Fruit fly (Drosophila melanogaster) whole organism, prepupa: Measurements from ENCODE around the gene CG15625.

ENCODE experiments used
- CG10631 ChIP-seq: fragments of 200-800 bp; sonication (Bioruptor generic); optimal IDR thresholded peaks from 2 replicates; lab custom pipeline; 2016; ENCODE audit warnings: missing biosample characterization, missing genetic modification characterization
- CG10669 ChIP-seq: fragments of 200-800 bp; sonication (Bioruptor generic); optimal IDR thresholded peaks from 3 replicates; lab custom pipeline; 2018; ENCODE audit warnings: missing biosample characterization, mild to moderate bottlenecking, missing genetic modification characterization, moderate library complexity
- CG15336 ChIP-seq: fragments of 200-800 bp; sonication (Bioruptor generic); IDR thresholded peaks from 2 replicates; pipeline ENCODE4 v1.3.6; 2022; ENCODE audit warnings: missing biosample characterization, missing genetic modification characterization
- CG1621 ChIP-seq: fragments of 200-800 bp; sonication (Bioruptor generic); optimal IDR thresholded peaks from 3 replicates; lab custom pipeline; 2018; ENCODE audit warnings: missing biosample characterization, mild to moderate bottlenecking, missing genetic modification characterization
- CG16779 ChIP-seq: fragments of 200-800 bp; sonication (Bioruptor generic); optimal IDR thresholded peaks from 3 replicates; lab custom pipeline; 2017; ENCODE audit warnings: missing biosample characterization, mild to moderate bottlenecking, missing genetic modification characterization
- CG31627 ChIP-seq: fragments of 200-800 bp; sonication (Bioruptor generic); optimal IDR thresholded peaks from 3 replicates; lab custom pipeline; 2016; ENCODE audit warnings: missing biosample characterization, missing genetic modification characterization
- CG32006 ChIP-seq: fragments of 200-800 bp; sonication (Bioruptor generic); optimal IDR thresholded peaks from 3 replicates; lab custom pipeline; 2017; ENCODE audit warnings: missing biosample characterization, mild to moderate bottlenecking, missing genetic modification characterization
- CG34406 ChIP-seq: fragments of 200-800 bp; sonication (Bioruptor generic); optimal IDR thresholded peaks from 3 replicates; lab custom pipeline; 2016; ENCODE audit warnings: missing biosample characterization, missing genetic modification characterization
- CG3919 ChIP-seq: fragments of 200-800 bp; sonication (Bioruptor generic); optimal IDR thresholded peaks from 3 replicates; lab custom pipeline; 2016; ENCODE audit warnings: missing biosample characterization, missing genetic modification characterization
- CG4318 ChIP-seq: fragments of 200-800 bp; sonication (Bioruptor generic); optimal IDR thresholded peaks from 3 replicates; lab custom pipeline; 2017; ENCODE audit warnings: missing biosample characterization, mild to moderate bottlenecking, missing genetic modification characterization
- CG6276 ChIP-seq: fragments of 200-800 bp; sonication (Bioruptor generic); optimal IDR thresholded peaks from 2 replicates; lab custom pipeline; 2017; ENCODE audit warnings: missing biosample characterization, mild to moderate bottlenecking, missing genetic modification characterization
- CG6792 ChIP-seq: fragments of 200-800 bp; sonication (Bioruptor generic); optimal IDR thresholded peaks from 3 replicates; lab custom pipeline; 2016; ENCODE audit warnings: missing biosample characterization, missing genetic modification characterization
- CG8119 ChIP-seq: fragments of 200-800 bp; sonication (Bioruptor generic); IDR thresholded peaks from 3 replicates; pipeline ENCODE4 v1.3.6; 2022; ENCODE audit warnings: missing biosample characterization, missing genetic modification characterization
- CG8319 ChIP-seq: fragments of 200-800 bp; sonication (Bioruptor generic); optimal IDR thresholded peaks from 3 replicates; lab custom pipeline; 2016; ENCODE audit warnings: missing biosample characterization, missing genetic modification characterization
- CG8632 ChIP-seq: fragments of 200-800 bp; sonication (Bioruptor generic); optimal IDR thresholded peaks from 3 replicates; lab custom pipeline; 2016; ENCODE audit warnings: missing biosample characterization, missing genetic modification characterization
- CG9139 ChIP-seq: fragments of 200-800 bp; sonication (Bioruptor generic); optimal IDR thresholded peaks from 3 replicates; lab custom pipeline; 2017; ENCODE audit warnings: missing biosample characterization, mild to moderate bottlenecking, missing genetic modification characterization
- Eip75B ChIP-seq: fragments of 200-800 bp; sonication (Bioruptor generic); optimal IDR thresholded peaks from 3 replicates; lab custom pipeline; 2016; ENCODE audit warnings: missing biosample characterization, missing genetic modification characterization
- Eip78C ChIP-seq: fragments of 200-800 bp; sonication (Bioruptor generic); peaks from one replicate; lab custom pipeline; 2016; ENCODE audit warnings: missing biosample characterization, missing genetic modification characterization
- Eip93F ChIP-seq: fragments of 200-800 bp; sonication (Bioruptor generic); optimal IDR thresholded peaks from 2 replicates; lab custom pipeline; 2016; ENCODE audit warnings: missing biosample characterization, mild to moderate bottlenecking, missing genetic modification characterization
- Ets21C ChIP-seq: fragments of 200-800 bp; sonication (Bioruptor generic); optimal IDR thresholded peaks from 3 replicates; lab custom pipeline; 2016; ENCODE audit warnings: missing biosample characterization, missing genetic modification characterization
- Gug ChIP-seq: fragments of 200-800 bp; sonication (Bioruptor generic); IDR thresholded peaks from 2 replicates; pipeline ENCODE4 v1.3.6; 2022; ENCODE audit warnings: missing biosample characterization, missing genetic modification characterization
- Hr38 ChIP-seq: sonication (Bioruptor generic); optimal IDR thresholded peaks from 2 replicates; lab custom pipeline; 2016; ENCODE audit warnings: missing biosample characterization, missing genetic modification characterization
- Hr39 ChIP-seq: fragments of 200-800 bp; sonication (Bioruptor generic); optimal IDR thresholded peaks from 2 replicates; lab custom pipeline; 2016; ENCODE audit warnings: missing biosample characterization, missing genetic modification characterization
- Lpt ChIP-seq: fragments of 200-800 bp; sonication (Bioruptor generic); optimal IDR thresholded peaks from 3 replicates; lab custom pipeline; 2016; ENCODE audit warnings: missing biosample characterization, missing genetic modification characterization
- Met ChIP-seq: fragments of 200-800 bp; sonication (Bioruptor generic); optimal IDR thresholded peaks from 3 replicates; lab custom pipeline; 2016; ENCODE audit warnings: missing biosample characterization, missing genetic modification characterization
- Smox ChIP-seq: fragments of 200-800 bp; sonication (Bioruptor generic); optimal IDR thresholded peaks from 3 replicates; lab custom pipeline; 2016; ENCODE audit warnings: missing biosample characterization, missing genetic modification characterization
- Sox102F ChIP-seq: fragments of 200-800 bp; sonication (Bioruptor generic); optimal IDR thresholded peaks from 2 replicates; lab custom pipeline; 2016; ENCODE audit warnings: missing biosample characterization, mild to moderate bottlenecking, missing genetic modification characterization
- Sox14 ChIP-seq: fragments of 200-800 bp; sonication (Bioruptor generic); optimal IDR thresholded peaks from 3 replicates; lab custom pipeline; 2016; ENCODE audit warnings: missing biosample characterization, missing genetic modification characterization
- Sox15 ChIP-seq: fragments of 200-800 bp; sonication (Bioruptor generic); optimal IDR thresholded peaks from 3 replicates; lab custom pipeline; 2016; ENCODE audit warnings: missing biosample characterization, missing genetic modification characterization
- acj6 ChIP-seq: fragments of 200-800 bp; sonication (Bioruptor generic); optimal IDR thresholded peaks from 3 replicates; lab custom pipeline; 2016; ENCODE audit warnings: missing biosample characterization, missing genetic modification characterization
- cyc ChIP-seq: fragments of 200-800 bp; sonication (Bioruptor generic); optimal IDR thresholded peaks from 3 replicates; lab custom pipeline; 2016; ENCODE audit warnings: missing biosample characterization, missing genetic modification characterization
- eg ChIP-seq: fragments of 200-800 bp; sonication (Bioruptor generic); IDR thresholded peaks from 3 replicates; pipeline ENCODE4 v1.3.6; 2022; ENCODE audit warnings: missing biosample characterization, missing genetic modification characterization
- esn ChIP-seq: fragments of 200-800 bp; sonication (Bioruptor generic); optimal IDR thresholded peaks from 2 replicates; lab custom pipeline; 2016; ENCODE audit warnings: missing biosample characterization, mild to moderate bottlenecking, missing genetic modification characterization, moderate library complexity
- fd59A ChIP-seq: fragments of 200-800 bp; sonication (Bioruptor generic); optimal IDR thresholded peaks from 2 replicates; lab custom pipeline; 2017; ENCODE audit warnings: missing biosample characterization, mild to moderate bottlenecking, missing genetic modification characterization, missing genetic modification reagents
- fkh ChIP-seq: fragments of 200-800 bp; sonication (Bioruptor generic); optimal IDR thresholded peaks from 3 replicates; lab custom pipeline; 2017; ENCODE audit warnings: missing biosample characterization, mild to moderate bottlenecking, missing genetic modification characterization, moderate library complexity
- lz ChIP-seq: fragments of 200-800 bp; sonication (Bioruptor generic); optimal IDR thresholded peaks from 3 replicates; lab custom pipeline; 2016; ENCODE audit warnings: missing biosample characterization, missing genetic modification characterization
- pdm3 ChIP-seq: fragments of 200-800 bp; sonication (Bioruptor generic); optimal IDR thresholded peaks from 3 replicates; lab custom pipeline; 2016; ENCODE audit warnings: missing biosample characterization, missing genetic modification characterization
- spab ChIP-seq: fragments of 200-800 bp; sonication (Bioruptor generic); optimal IDR thresholded peaks from 2 replicates; lab custom pipeline; 2017; ENCODE audit warnings: missing biosample characterization, mild to moderate bottlenecking, missing genetic modification characterization, missing genetic modification reagents
- ss ChIP-seq, 2 experiments: fragments of 200-800 bp; sonication (Bioruptor generic); optimal IDR thresholded peaks; 2 replicates in 1 of 2; 3 replicates in 1 of 2; lab custom pipeline; 2017 to 2018; ENCODE audit warnings: mild to moderate bottlenecking in 2 of 2, missing biosample characterization in 2 of 2, missing genetic modification characterization in 2 of 2, moderate library complexity in 1 of 2
- topi ChIP-seq: fragments of 200-800 bp; sonication (Bioruptor generic); optimal IDR thresholded peaks from 3 replicates; lab custom pipeline; 2016; ENCODE audit warnings: missing biosample characterization, missing genetic modification characterization
- vri ChIP-seq: fragments of 200-800 bp; sonication (Bioruptor generic); optimal IDR thresholded peaks from 3 replicates; lab custom pipeline; 2016; ENCODE audit warnings: missing biosample characterization, mild to moderate bottlenecking, missing genetic modification characterization

Gene CG15625

dm6 chr2L:4850356-4850755, 39.4 kb upstream of the CG15625 start, which contains the start of the genes mRpS2 and Mon1 (continued):
- TF ChIP-seq Sox102F (GFP tag; lab: Kevin White, UChicago) (peak; percentile 88), CG3919 (GFP tag; lab: Kevin White, UChicago) (peak; percentile 95), topi (GFP tag; lab: Kevin White, UChicago) (peak; percentile 87), vri (GFP tag; lab: Kevin White, UChicago) (peak; percentile 76), Eip78C (GFP tag; lab: Kevin White, UChicago) (peak; percentile 94), CG8319 (GFP tag; lab: Kevin White, UChicago) (peak; percentile 90), CG4318 (GFP tag; lab: Kevin White, UChicago) (no peak), Hr39 (peak; percentile 90), Smox (GFP tag; lab: Kevin White, UChicago) (peak; percentile 85), Lpt (GFP tag; lab: Kevin White, UChicago) (peak; percentile 91), Eip93F (peak; percentile 79), CG31627 (peak; percentile 89), acj6 (GFP tag; lab: Kevin White, UChicago) (peak; percentile 93), CG34406 (GFP tag; lab: Kevin White, UChicago) (peak; percentile 90), CG9139 (no peak), pdm3 (peak; percentile 91), fd59A (GFP tag; lab: Kevin White, UChicago) (peak; percentile 70), CG32006 (GFP tag; lab: Kevin White, UChicago) (peak; percentile 92), CG6792 (peak; percentile 90), Gug (peak; percentile 95), spab (GFP tag; lab: Kevin White, UChicago) (peak; percentile 81), Eip75B (GFP tag; lab: Kevin White, UChicago) (peak; percentile 87), CG1621 (tag; lab: Kevin White, UChicago) (peak; percentile 70), CG15336 (GFP tag; lab: Robert Waterston, UW) (peak; percentile 92), CG8119 (peak; percentile 95), CG10669 (GFP tag; lab: Kevin White, UChicago) (peak; percentile 98), eg (GFP tag; lab: Robert Waterston, UW) (peak; percentile 97), CG8632 (GFP tag; lab: Kevin White, UChicago) (peak; percentile 89), fkh (GFP tag; lab: Kevin White, UChicago) (peak; percentile 73), esn (GFP tag; lab: Kevin White, UChicago) (peak; percentile 95), Sox15 (peak; percentile 89), Sox14 (GFP tag; lab: Kevin White, UChicago) (peak; percentile 86), Met (GFP tag; lab: Kevin White, UChicago) (peak; percentile 90), cyc (GFP tag; lab: Kevin White, UChicago) (peak; percentile 93), CG16779 (tag; lab: Kevin White, UChicago) (no peak), Ets21C (peak; percentile 82), Hr38 (peak; percentile 29), CG10631 (GFP tag; lab: Kevin White, UChicago) (peak; percentile 97), ss (GFP tag; optimal IDR thresholded peaks at IDR 0.05; lab: Kevin White, UChicago) (no peak), CG6276 (GFP tag; lab: Kevin White, UChicago) (no peak), lz (peak; percentile 91)

DNA sequence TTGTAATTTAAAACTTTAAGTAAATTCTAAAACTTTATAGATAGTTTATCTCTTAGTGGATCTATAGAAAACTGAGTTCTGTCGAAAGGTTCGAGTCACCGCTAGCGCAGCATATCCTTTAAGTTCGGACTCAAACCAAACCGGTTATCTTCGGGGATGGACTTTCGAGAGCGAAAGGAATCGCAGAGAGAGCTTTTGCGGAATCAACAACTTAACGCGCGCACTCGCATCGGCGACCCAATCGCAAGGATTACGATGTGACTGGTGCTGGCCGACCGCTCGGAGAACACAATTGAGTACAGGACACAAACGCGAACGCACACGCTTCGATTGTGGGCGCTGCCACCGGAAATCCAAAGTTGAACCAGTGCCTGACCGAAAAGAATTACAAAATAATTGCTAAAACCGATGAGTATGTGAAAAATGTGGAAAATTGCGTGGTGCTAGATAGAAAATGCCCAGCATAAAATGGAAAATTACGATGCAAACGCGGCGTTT, 37.1 kb upstream of the CG15625 start, which contains the start of gene smog:
Gene smog (plus strand): TSS at position 260 of the 498 bp plus-strand sequence.
- TF ChIP-seq eg (GFP tag; lab: Robert Waterston, UW) (no peak), Ets21C (no peak)
- TF ChIP-seq, all 60 proteins: peak for 0
